Fruit fly (Drosophila melanogaster) whole organism, embryonic: Measurements from ENCODE around the gene CG32971.
A peak's percentile ranks its signal among the peaks of the same experiment; 100 is the strongest.

Experiments used
- ATbp ChIP-seq: fragments of 200-800 bp; sonication (Bioruptor generic); optimal IDR thresholded peaks from 2 replicates; lab custom pipeline; 2017; ENCODE audit warnings: missing biosample characterization, mild to moderate bottlenecking, missing genetic modification characterization, missing genetic modification reagents
- Aef1 ChIP-seq: fragments of 200-800 bp; sonication (Bioruptor generic); IDR thresholded peaks from 3 replicates; pipeline ENCODE4 v1.3.6; 2022; ENCODE audit warnings: missing biosample characterization, missing genetic modification characterization
- Asciz ChIP-seq: fragments of 200-800 bp; sonication (Bioruptor generic); optimal IDR thresholded peaks from 2 replicates; lab custom pipeline; 2017; ENCODE audit warnings: missing biosample characterization, mild to moderate bottlenecking, missing genetic modification characterization, missing genetic modification reagents
- CG10321 ChIP-seq: fragments of 200-800 bp; sonication (Bioruptor generic); IDR thresholded peaks from 2 replicates; pipeline ENCODE4 v1.3.6; 2022; ENCODE audit warnings: missing biosample characterization, missing genetic modification characterization
- CG10979 ChIP-seq: fragments of 200-800 bp; sonication (Bioruptor generic); optimal IDR thresholded peaks from 2 replicates; lab custom pipeline; 2018; ENCODE audit warnings: missing biosample characterization, mild to moderate bottlenecking, missing genetic modification characterization, moderate library complexity
- CG12071 ChIP-seq: fragments of 200-800 bp; sonication (Bioruptor generic); optimal IDR thresholded peaks from 3 replicates; lab custom pipeline; 2018; ENCODE audit warnings: missing biosample characterization, mild to moderate bottlenecking, missing genetic modification characterization
- CG13287 ChIP-seq: fragments of 200-800 bp; sonication (Bioruptor generic); IDR thresholded peaks from 2 replicates; pipeline ENCODE4 v1.3.6; 2022; ENCODE audit warnings: missing biosample characterization, missing genetic modification characterization; ENCODE audit not compliant: partially characterized antibody
- CG13296 ChIP-seq: fragments of 200-800 bp; sonication (Bioruptor generic); optimal IDR thresholded peaks from 3 replicates; lab custom pipeline; 2018; ENCODE audit warnings: missing biosample characterization, mild to moderate bottlenecking, missing genetic modification characterization
- CG13775 ChIP-seq: fragments of 200-800 bp; sonication (Bioruptor generic); optimal IDR thresholded peaks from 3 replicates; lab custom pipeline; 2017; ENCODE audit warnings: missing biosample characterization, mild to moderate bottlenecking, missing genetic modification characterization
- CG17829 ChIP-seq: fragments of 200-800 bp; optimal IDR thresholded peaks from 2 replicates; lab custom pipeline; 2019; ENCODE audit warnings: missing biosample characterization, mild to moderate bottlenecking, missing genetic modification characterization, moderate library complexity
- CG2120 ChIP-seq: fragments of 200-800 bp; sonication (Bioruptor generic); optimal IDR thresholded peaks from 3 replicates; lab custom pipeline; 2016; ENCODE audit warnings: missing biosample characterization, missing genetic modification characterization
- CG31441 ChIP-seq: fragments of 200-800 bp; sonication (Bioruptor generic); IDR thresholded peaks from 2 replicates; pipeline ENCODE4 v1.3.6; 2022; ENCODE audit warnings: missing biosample characterization, missing genetic modification characterization
- CG4328 ChIP-seq: fragments of 200-800 bp; sonication (Bioruptor generic); optimal IDR thresholded peaks from 3 replicates; lab custom pipeline; 2017; ENCODE audit warnings: missing biosample characterization, missing genetic modification reagents, missing genetic modification characterization
- CG7745 ChIP-seq: fragments of 200-800 bp; sonication (Bioruptor generic); optimal IDR thresholded peaks from 2 replicates; lab custom pipeline; 2018; ENCODE audit warnings: missing biosample characterization, mild to moderate bottlenecking, missing genetic modification characterization, moderate library complexity
- CG8944 ChIP-seq: fragments of 200-800 bp; sonication (Bioruptor generic); optimal IDR thresholded peaks from 3 replicates; lab custom pipeline; 2016; ENCODE audit warnings: missing biosample characterization, missing genetic modification characterization
- CG9797 ChIP-seq: fragments of 200-800 bp; sonication (Bioruptor generic); optimal IDR thresholded peaks from 3 replicates; lab custom pipeline; 2018; ENCODE audit warnings: missing biosample characterization, mild to moderate bottlenecking, missing genetic modification characterization
- Dll ChIP-seq: fragments of 200-800 bp; sonication (Bioruptor generic); IDR thresholded peaks from 4 replicates; pipeline ENCODE4 v1.3.6; 2022; ENCODE audit warnings: missing biosample characterization, missing genetic modification characterization; ENCODE audit not compliant: partially characterized antibody
- MBD-R2 ChIP-seq: fragments of 200-800 bp; sonication (Bioruptor generic); IDR thresholded peaks from 2 replicates; pipeline ENCODE4 v1.3.6; 2022; ENCODE audit warnings: missing biosample characterization, missing genetic modification characterization
- MESR4 ChIP-seq: fragments of 200-800 bp; sonication (Bioruptor generic); optimal IDR thresholded peaks from 2 replicates; lab custom pipeline; 2018; ENCODE audit warnings: missing biosample characterization, mild to moderate bottlenecking, missing genetic modification characterization, moderate library complexity
- Max ChIP-seq: fragments of 200-800 bp; sonication (Bioruptor generic); optimal IDR thresholded peaks from 2 replicates; lab custom pipeline; 2016; ENCODE audit warnings: missing biosample characterization, mild to moderate bottlenecking, missing genetic modification characterization
- Oli ChIP-seq: fragments of 200-800 bp; sonication (Bioruptor generic); optimal IDR thresholded peaks from 2 replicates; lab custom pipeline; 2018; ENCODE audit warnings: missing biosample characterization, mild to moderate bottlenecking, missing genetic modification characterization, moderate library complexity
- Pdp1 ChIP-seq, 2 experiments: fragments of 200-800 bp; sonication (Bioruptor generic); optimal IDR thresholded peaks; 3 replicates each; lab custom pipeline; 2016; ENCODE audit warnings: missing biosample characterization in 2 of 2, missing genetic modification characterization in 2 of 2, mild to moderate bottlenecking in 1 of 2, moderate library complexity in 1 of 2
- Sox102F ChIP-seq: fragments of 200-800 bp; sonication (Bioruptor generic); optimal IDR thresholded peaks from 2 replicates; lab custom pipeline; 2018; ENCODE audit warnings: missing biosample characterization, mild to moderate bottlenecking, missing genetic modification characterization, moderate library complexity
- ash1 ChIP-seq: fragments of 200-800 bp; sonication (Bioruptor generic); optimal IDR thresholded peaks from 2 replicates; lab custom pipeline; 2018; ENCODE audit warnings: missing biosample characterization, mild to moderate bottlenecking, missing genetic modification characterization
- caup ChIP-seq: fragments of 200-800 bp; sonication (Bioruptor generic); optimal IDR thresholded peaks from 3 replicates; lab custom pipeline; 2017; ENCODE audit warnings: missing biosample characterization, mild to moderate bottlenecking, missing genetic modification characterization, moderate library complexity; ENCODE audit not compliant: severe bottlenecking
- croc ChIP-seq: fragments of 200-800 bp; sonication (Bioruptor generic); conservative IDR thresholded peaks from 3 replicates; pipeline ENCODE4 v1.3.6; 2022; ENCODE audit warnings: missing biosample characterization, missing genetic modification characterization
- gem ChIP-seq: fragments of 200-800 bp; sonication (Bioruptor generic); optimal IDR thresholded peaks from 2 replicates; lab custom pipeline; 2019; ENCODE audit warnings: missing biosample characterization, mild to moderate bottlenecking, missing genetic modification characterization, moderate library complexity
- gfzf ChIP-seq: fragments of 200-800 bp; sonication (Bioruptor generic); optimal IDR thresholded peaks from 2 replicates; lab custom pipeline; 2016; ENCODE audit warnings: missing biosample characterization, mild to moderate bottlenecking, missing genetic modification characterization, moderate library complexity
- lilli ChIP-seq: fragments of 200-800 bp; sonication (Bioruptor generic); optimal IDR thresholded peaks from 3 replicates; lab custom pipeline; 2016; ENCODE audit warnings: missing biosample characterization, missing genetic modification characterization
- lola ChIP-seq, 3 experiments: fragments of >200 bp in 2 of 3; fragments of 200-800 bp in 1 of 3; sonication (Bioruptor generic) in 1 of 3; optimal IDR thresholded peaks; 2 replicates each; lab custom pipeline; 2017 to 2019; ENCODE audit warnings: missing biosample characterization in 3 of 3, missing genetic modification characterization in 3 of 3, mild to moderate bottlenecking in 1 of 3, moderate library complexity in 1 of 3
- lov ChIP-seq, 2 experiments: fragments of 200-800 bp in 1 of 2; fragments of >200 bp in 1 of 2; sonication (Bioruptor generic) in 1 of 2; IDR thresholded peaks in 1 of 2; optimal IDR thresholded peaks in 1 of 2; 2 replicates in 1 of 2; 3 replicates in 1 of 2; pipeline versions ENCODE4 v1.3.6 to Lab custom; 2017 to 2022; ENCODE audit warnings: missing biosample characterization in 1 of 2, missing genetic modification characterization in 1 of 2
- mirr ChIP-seq: fragments of 200-800 bp; sonication (Bioruptor generic); optimal IDR thresholded peaks from 3 replicates; lab custom pipeline; 2018; ENCODE audit warnings: missing biosample characterization, mild to moderate bottlenecking, missing genetic modification characterization
- mld ChIP-seq: fragments of 200-800 bp; sonication (Bioruptor generic); IDR thresholded peaks from 3 replicates; pipeline ENCODE4 v1.3.6; 2022; ENCODE audit warnings: missing biosample characterization, missing genetic modification characterization; ENCODE audit not compliant: partially characterized antibody
- onecut ChIP-seq: fragments of 200-800 bp; sonication (Bioruptor generic); IDR thresholded peaks from 2 replicates; pipeline ENCODE4 v1.3.6; 2022; ENCODE audit warnings: missing biosample characterization, missing genetic modification characterization
- pb ChIP-seq: fragments of 200-800 bp; sonication (Bioruptor generic); optimal IDR thresholded peaks from 3 replicates; lab custom pipeline; 2016; ENCODE audit warnings: missing biosample characterization, missing genetic modification characterization
- peb ChIP-seq: fragments of 200-800 bp; sonication (Bioruptor generic); IDR thresholded peaks from 2 replicates; pipeline ENCODE4 v1.3.6; 2022; ENCODE audit warnings: missing biosample characterization, missing genetic modification characterization
- prd ChIP-seq, 3 experiments: fragments of >200 bp in 2 of 3; fragments of 200-800 bp in 1 of 3; sonication (Bioruptor generic) in 1 of 3; optimal IDR thresholded peaks in 2 of 3; IDR thresholded peaks in 1 of 3; 2 replicates in 2 of 3; 3 replicates in 1 of 3; pipeline versions ENCODE4 v1.3.6 to Lab custom; 2017 to 2022; ENCODE audit warnings: missing biosample characterization in 1 of 3, missing genetic modification characterization in 1 of 3
- pzg ChIP-seq: fragments of 200-800 bp; sonication (Bioruptor generic); optimal IDR thresholded peaks from 3 replicates; lab custom pipeline; 2018; ENCODE audit warnings: missing biosample characterization, mild to moderate bottlenecking, missing genetic modification characterization, moderate library complexity
- ranshi ChIP-seq: fragments of 200-800 bp; sonication (Bioruptor generic); IDR thresholded peaks from 2 replicates; pipeline ENCODE4 v1.3.6; 2022; ENCODE audit warnings: missing biosample characterization, missing genetic modification characterization
- salm ChIP-seq: fragments of 200-800 bp; sonication (Bioruptor generic); optimal IDR thresholded peaks from 2 replicates; lab custom pipeline; 2018; ENCODE audit warnings: missing biosample characterization, mild to moderate bottlenecking, missing genetic modification characterization
- sc ChIP-seq, 3 experiments: fragments of >200 bp in 2 of 3; fragments of 200-800 bp in 1 of 3; sonication (Bioruptor generic) in 1 of 3; optimal IDR thresholded peaks; 2 replicates in 2 of 3; 3 replicates in 1 of 3; lab custom pipeline; 2017; ENCODE audit warnings: mild to moderate bottlenecking in 1 of 3, missing biosample characterization in 1 of 3, missing genetic modification characterization in 1 of 3, missing genetic modification reagents in 1 of 3
- sens ChIP-seq: fragments of 200-800 bp; sonication (Bioruptor generic); peaks from one replicate; lab custom pipeline; 2016; ENCODE audit warnings: missing biosample characterization, missing genetic modification characterization
- slbo ChIP-seq: fragments of 200-800 bp; sonication (Bioruptor generic); IDR thresholded peaks from 2 replicates; pipeline ENCODE4 v1.3.6; 2022; ENCODE audit warnings: missing biosample characterization, missing genetic modification characterization
- tgo ChIP-seq: fragments of 200-800 bp; sonication (Bioruptor generic); IDR thresholded peaks from 3 replicates; pipeline ENCODE4 v1.3.6; 2022; ENCODE audit warnings: missing biosample characterization, missing genetic modification characterization
- tna ChIP-seq: fragments of 200-800 bp; sonication (Bioruptor generic); IDR thresholded peaks from 2 replicates; pipeline ENCODE4 v1.3.6; 2022; ENCODE audit warnings: missing biosample characterization, missing genetic modification characterization; ENCODE audit not compliant: partially characterized antibody
- usp ChIP-seq: fragments of >200 bp; optimal IDR thresholded peaks from 2 replicates; lab custom pipeline; 2017; ENCODE audit warnings: missing biosample characterization, missing genetic modification characterization
- wdn ChIP-seq: fragments of 200-800 bp; sonication (Bioruptor generic); IDR thresholded peaks from 2 replicates; pipeline ENCODE4 v1.3.6; 2022; ENCODE audit warnings: missing biosample characterization, missing genetic modification characterization
- zen ChIP-seq: fragments of 200-800 bp; sonication (Bioruptor generic); optimal IDR thresholded peaks from 3 replicates; lab custom pipeline; 2018; ENCODE audit warnings: missing biosample characterization, mild to moderate bottlenecking, missing genetic modification characterization, moderate library complexity

Gene CG32971

DNA sequence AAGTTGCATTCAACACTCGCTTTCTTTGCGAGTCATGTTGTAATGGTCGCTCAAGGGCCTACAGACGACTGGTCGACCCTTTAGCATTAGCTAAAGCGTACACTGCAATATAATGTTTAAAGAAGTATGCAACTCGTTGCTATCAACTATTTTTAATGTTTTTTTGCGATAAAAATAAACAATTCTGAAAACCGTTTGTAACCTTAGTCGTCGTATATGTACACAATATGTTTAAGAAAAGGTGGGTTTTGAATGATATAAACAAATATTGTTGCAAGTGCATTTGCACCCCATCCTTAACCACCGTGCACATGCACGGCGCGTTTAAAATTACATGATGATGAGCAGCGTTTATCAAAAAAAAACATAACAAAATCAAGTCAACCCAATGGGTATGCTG lies 38.5 kb upstream of the CG32971 start (continued):
- TF ChIP-seq pzg (GFP tag; lab: Kevin White, UChicago): no peak
- no peak for TF ChIP-seq Max
- TF ChIP-seq wdn (GFP tag; lab: Robert Waterston, UW): no peak
- TF ChIP-seq prd (optimal IDR thresholded peaks at IDR 0.05; lab: Kevin White, UChicago): no peak
- TF ChIP-seq prd (GFP tag; IDR thresholded peaks at IDR 0.05; lab: Robert Waterston, UW): peak; percentile 30; the same call in 1 of the 3 replicates
- TF ChIP-seq croc (GFP tag; lab: Robert Waterston, UW): no peak; the same call in 2 of the 3 replicates
- TF ChIP-seq lilli: no peak
- TF ChIP-seq sc (optimal IDR thresholded peaks at IDR 0.05; lab: Kevin White, UChicago): no peak
- TF ChIP-seq sc (GFP tag; optimal IDR thresholded peaks at IDR 0.05; lab: Kevin White, UChicago): peak; percentile 7
- no peak for TF ChIP-seq CG13296 (GFP tag; lab: Kevin White, UChicago)
- TF ChIP-seq tna (GFP tag; lab: Robert Waterston, UW): no peak
- no peak for TF ChIP-seq MBD-R2 (GFP tag; lab: Robert Waterston, UW)
- TF ChIP-seq CG13287 (GFP tag; lab: Robert Waterston, UW): no peak
- TF ChIP-seq CG7745: no peak
- TF ChIP-seq Asciz (GFP tag; lab: Kevin White, UChicago): peak; percentile 28
- peak; percentile 10 for TF ChIP-seq CG17829 (tag; lab: Kevin White, UChicago)
- TF ChIP-seq ATbp (GFP tag; lab: Kevin White, UChicago): peak; percentile 33
- peak in 1 of 2 experiments; percentile 8 for TF ChIP-seq Pdp1 (GFP tag; optimal IDR thresholded peaks at IDR 0.05; lab: Kevin White, UChicago)
- TF ChIP-seq CG8944 (GFP tag; lab: Kevin White, UChicago): no peak
- peak; percentile 38 for TF ChIP-seq CG10979 (tag; lab: Kevin White, UChicago)
- TF ChIP-seq zen (tag; lab: Kevin White, UChicago): no peak
- TF ChIP-seq Oli (tag; lab: Kevin White, UChicago): peak; percentile 15
- TF ChIP-seq slbo (GFP tag; lab: Robert Waterston, UW): no peak
- peak; percentile 89 for TF ChIP-seq sens
- TF ChIP-seq mirr (GFP tag; lab: Kevin White, UChicago): no peak
- TF ChIP-seq salm (tag; lab: Kevin White, UChicago): no peak
- peak; percentile 41 for TF ChIP-seq gem (tag; lab: Kevin White, UChicago)
- TF ChIP-seq Dll: no peak
- no peak for TF ChIP-seq MESR4 (GFP tag; lab: Kevin White, UChicago)
- TF ChIP-seq CG2120 (GFP tag; lab: Kevin White, UChicago): no peak
- no peak for TF ChIP-seq CG12071 (GFP tag; lab: Kevin White, UChicago)
- TF ChIP-seq tgo (GFP tag; lab: Robert Waterston, UW): no peak
- no peak for TF ChIP-seq gfzf
- no peak for TF ChIP-seq CG9797 (GFP tag; lab: Kevin White, UChicago)
- no peak for TF ChIP-seq CG10321 (GFP tag; lab: Robert Waterston, UW)
- TF ChIP-seq CG4328 (GFP tag; lab: Kevin White, UChicago): no peak
- TF ChIP-seq peb: no peak
- TF ChIP-seq Aef1 (GFP tag; lab: Robert Waterston, UW): no peak
- TF ChIP-seq lola (GFP tag; optimal IDR thresholded peaks at IDR 0.05; lab: Kevin White, UChicago): peak in 1 of 3 experiments; percentile 22
- no peak for TF ChIP-seq ash1 (GFP tag; lab: Kevin White, UChicago)
- 0 out of 2 replicates have a peak, but pooled peaks have one; percentile 19 for TF ChIP-seq CG31441 (GFP tag; lab: Robert Waterston, UW)
- peak; percentile 31 for TF ChIP-seq Sox102F
- no peak for TF ChIP-seq pb (GFP tag; lab: Kevin White, UChicago)
- TF ChIP-seq ranshi: no peak
- no peak for TF ChIP-seq CG13775 (GFP tag; lab: Kevin White, UChicago)
- TF ChIP-seq usp: no peak
- no peak for TF ChIP-seq caup (GFP tag; lab: Kevin White, UChicago)
- no peak for TF ChIP-seq onecut (GFP tag; lab: Robert Waterston, UW)
- TF ChIP-seq lov (optimal IDR thresholded peaks at IDR 0.05; lab: Kevin White, UChicago): no peak
- no peak for TF ChIP-seq lov (GFP tag; IDR thresholded peaks at IDR 0.05; lab: Robert Waterston, UW)
- no peak for TF ChIP-seq mld (GFP tag; lab: Robert Waterston, UW)
